Fruit fly (Drosophila melanogaster): Measurements from ENCODE around the gene CG42822.

dm6 chr3R:17415439-17415838 is 1.7 kb downstream of the CG42822 start, which contains the start of gene CG5866:
- TF ChIP-seq CG3919 (GFP tag; optimal IDR thresholded peaks at IDR 0.05) (no peak), Blimp-1 (GFP tag; optimal IDR thresholded peaks at IDR 0.05) (no peak), CG1621 (tag; optimal IDR thresholded peaks at IDR 0.05) (no peak)
